Fruit fly (Drosophila melanogaster) whole organism, embryonic: ENCODE measurements around the gene lbl.

Experiments
- ATbp ChIP-seq: fragments of 200-800 bp; sonication (Bioruptor generic); optimal IDR thresholded peaks from 2 replicates; lab custom pipeline; 2017; ENCODE audit warnings: missing biosample characterization, mild to moderate bottlenecking, missing genetic modification characterization, missing genetic modification reagents
- Atf6 ChIP-seq: fragments of 200-800 bp; sonication (Bioruptor generic); IDR thresholded peaks from 2 replicates; pipeline ENCODE4 v1.3.6; 2022; ENCODE audit warnings: missing biosample characterization, missing genetic modification characterization
- CG11398 ChIP-seq: fragments of 200-800 bp; sonication (Bioruptor generic); optimal IDR thresholded peaks from 2 replicates; lab custom pipeline; 2016; ENCODE audit warnings: missing biosample characterization, missing genetic modification characterization
- CG12155 ChIP-seq: fragments of 200-800 bp; sonication (Bioruptor generic); optimal IDR thresholded peaks from 3 replicates; lab custom pipeline; 2016; ENCODE audit warnings: missing biosample characterization, missing genetic modification characterization
- CG12769 ChIP-seq: fragments of 200-800 bp; sonication (Bioruptor generic); optimal IDR thresholded peaks from 2 replicates; lab custom pipeline; 2019; ENCODE audit warnings: missing biosample characterization, mild to moderate bottlenecking, missing genetic modification characterization, moderate library complexity
- CG13287 ChIP-seq: fragments of 200-800 bp; sonication (Bioruptor generic); IDR thresholded peaks from 2 replicates; pipeline ENCODE4 v1.3.6; 2022; ENCODE audit warnings: missing biosample characterization, missing genetic modification characterization; ENCODE audit not compliant: partially characterized antibody
- CG14860 ChIP-seq: fragments of 200-800 bp; sonication (Bioruptor generic); IDR thresholded peaks from 3 replicates; pipeline ENCODE4 v1.3.6; 2022; ENCODE audit warnings: missing biosample characterization, missing genetic modification characterization; ENCODE audit not compliant: partially characterized antibody
- CG15011 ChIP-seq: fragments of 200-800 bp; sonication (Bioruptor generic); optimal IDR thresholded peaks from 3 replicates; lab custom pipeline; 2018; ENCODE audit warnings: missing biosample characterization, mild to moderate bottlenecking, missing genetic modification characterization
- CG16815 ChIP-seq: fragments of 200-800 bp; sonication (Bioruptor generic); optimal IDR thresholded peaks from 3 replicates; lab custom pipeline; 2017; ENCODE audit warnings: missing biosample characterization, mild to moderate bottlenecking, missing genetic modification characterization
- CG17802 ChIP-seq: fragments of 200-800 bp; sonication (Bioruptor generic); optimal IDR thresholded peaks from 2 replicates; lab custom pipeline; 2018; ENCODE audit warnings: missing biosample characterization, mild to moderate bottlenecking, missing genetic modification characterization, moderate library complexity
- CG18011 ChIP-seq: fragments of 200-800 bp; sonication (Bioruptor generic); optimal IDR thresholded peaks from 2 replicates; lab custom pipeline; 2017; ENCODE audit warnings: missing biosample characterization, missing genetic modification characterization, mild to moderate bottlenecking, moderate library complexity, missing genotype
- CG2889 ChIP-seq: fragments of 200-800 bp; sonication (Bioruptor generic); IDR thresholded peaks from 3 replicates; pipeline ENCODE4 v1.3.6; 2022; ENCODE audit warnings: missing biosample characterization, missing genetic modification characterization
- CG6272 ChIP-seq: fragments of 200-800 bp; sonication (Bioruptor generic); IDR thresholded peaks from 2 replicates; pipeline ENCODE4 v1.3.6; 2022; ENCODE audit warnings: missing biosample characterization, missing genetic modification characterization
- CG6791 ChIP-seq: fragments of 200-800 bp; sonication (Bioruptor generic); IDR thresholded peaks from 3 replicates; pipeline ENCODE4 v1.3.6; 2022; ENCODE audit warnings: missing biosample characterization, missing genetic modification characterization; ENCODE audit not compliant: partially characterized antibody
- CG6813 ChIP-seq: fragments of 200-800 bp; sonication (Bioruptor generic); optimal IDR thresholded peaks from 2 replicates; lab custom pipeline; 2017; ENCODE audit warnings: missing biosample characterization, missing genetic modification characterization, mild to moderate bottlenecking, moderate library complexity, missing genetic modification reagents
- CG8388 ChIP-seq: fragments of 200-800 bp; sonication (Bioruptor generic); optimal IDR thresholded peaks from 2 replicates; lab custom pipeline; 2019; ENCODE audit warnings: missing biosample characterization, mild to moderate bottlenecking, missing genetic modification characterization, moderate library complexity
- CTCF ChIP-seq: fragments of 200-800 bp; sonication (Bioruptor generic); optimal IDR thresholded peaks from 2 replicates; lab custom pipeline; 2017; ENCODE audit warnings: missing biosample characterization, mild to moderate bottlenecking, missing genetic modification characterization, moderate library complexity
- Fer3 ChIP-seq: fragments of 200-800 bp; sonication (Bioruptor generic); optimal IDR thresholded peaks from 2 replicates; lab custom pipeline; 2018; ENCODE audit warnings: missing biosample characterization, mild to moderate bottlenecking, missing genetic modification characterization, moderate library complexity
- GATAe ChIP-seq: fragments of 200-800 bp; sonication (Bioruptor generic); conservative IDR thresholded peaks from 2 replicates; pipeline ENCODE4 v1.3.6; 2022; ENCODE audit warnings: missing biosample characterization, missing genetic modification characterization
- Gug ChIP-seq: fragments of 200-800 bp; sonication (Bioruptor generic); IDR thresholded peaks from 4 replicates; pipeline ENCODE4 v1.3.6; 2022; ENCODE audit warnings: missing biosample characterization, missing genetic modification characterization
- Hr3 ChIP-seq: fragments of 200-800 bp; sonication (Bioruptor generic); optimal IDR thresholded peaks from 3 replicates; lab custom pipeline; 2016; ENCODE audit warnings: missing biosample characterization, missing genetic modification characterization
- Lhr ChIP-seq: fragments of 200-800 bp; sonication (Bioruptor generic); optimal IDR thresholded peaks from 3 replicates; lab custom pipeline; 2017; ENCODE audit warnings: mild to moderate bottlenecking, missing biosample characterization, missing genetic modification reagents, missing genetic modification characterization
- Lpt ChIP-seq: fragments of >200 bp; optimal IDR thresholded peaks from 2 replicates; lab custom pipeline; 2018; ENCODE audit warnings: missing biosample characterization, missing genetic modification characterization
- Myb ChIP-seq: fragments of 200-800 bp; sonication (Bioruptor generic); optimal IDR thresholded peaks from 2 replicates; lab custom pipeline; 2016; ENCODE audit warnings: missing biosample characterization, missing genetic modification characterization
- Neu2 ChIP-seq: fragments of 200-800 bp; sonication (Bioruptor generic); optimal IDR thresholded peaks from 3 replicates; lab custom pipeline; 2016; ENCODE audit warnings: missing biosample characterization, missing genetic modification characterization, borderline replicate concordance
- NfI ChIP-seq: fragments of 200-800 bp; sonication (Bioruptor generic); optimal IDR thresholded peaks from 3 replicates; lab custom pipeline; 2018; ENCODE audit warnings: missing biosample characterization, mild to moderate bottlenecking, missing genetic modification characterization, moderate library complexity
- Optix ChIP-seq: fragments of 200-800 bp; sonication (Bioruptor generic); IDR thresholded peaks from 3 replicates; pipeline ENCODE4 v1.3.6; 2022; ENCODE audit warnings: missing biosample characterization, missing genetic modification characterization
- Scr ChIP-seq: fragments of 200-800 bp; sonication (Bioruptor generic); IDR thresholded peaks from 2 replicates; pipeline ENCODE4 v1.3.6; 2022; ENCODE audit warnings: missing biosample characterization, missing genetic modification characterization; ENCODE audit not compliant: partially characterized antibody
- Sry-β ChIP-seq: fragments of 200-800 bp; sonication (Bioruptor generic); optimal IDR thresholded peaks from 2 replicates; lab custom pipeline; 2018; ENCODE audit warnings: missing biosample characterization, mild to moderate bottlenecking, missing genetic modification characterization, moderate library complexity
- Xrp1 ChIP-seq: fragments of 200-800 bp; sonication (Bioruptor generic); IDR thresholded peaks from 2 replicates; pipeline ENCODE4 v1.3.6; 2022; ENCODE audit warnings: missing biosample characterization, missing genetic modification characterization
- ara ChIP-seq: fragments of 200-800 bp; sonication (Bioruptor generic); IDR thresholded peaks from 2 replicates; pipeline ENCODE4 v1.3.6; 2022; ENCODE audit warnings: missing biosample characterization, missing genetic modification characterization
- ash1 ChIP-seq: fragments of 200-800 bp; sonication (Bioruptor generic); optimal IDR thresholded peaks from 2 replicates; lab custom pipeline; 2018; ENCODE audit warnings: missing biosample characterization, mild to moderate bottlenecking, missing genetic modification characterization
- bbx ChIP-seq: fragments of 200-800 bp; sonication (Bioruptor generic); IDR thresholded peaks from 2 replicates; pipeline ENCODE4 v1.3.6; 2022; ENCODE audit warnings: missing biosample characterization, missing genetic modification characterization; ENCODE audit not compliant: partially characterized antibody
- br ChIP-seq: fragments of >200 bp; optimal IDR thresholded peaks from 2 replicates; lab custom pipeline; 2017
- cato ChIP-seq: fragments of 200-800 bp; sonication (Bioruptor generic); optimal IDR thresholded peaks from 2 replicates; lab custom pipeline; 2016; ENCODE audit warnings: missing biosample characterization, missing genetic modification characterization, borderline replicate concordance
- chif ChIP-seq, 2 experiments: fragments of 200-800 bp; sonication (Bioruptor generic); optimal IDR thresholded peaks; 3 replicates each; lab custom pipeline; 2016; ENCODE audit warnings: missing biosample characterization in 2 of 2, missing genetic modification characterization in 2 of 2
- cwo ChIP-seq: fragments of 200-800 bp; sonication (Bioruptor generic); optimal IDR thresholded peaks from 3 replicates; lab custom pipeline; 2017; ENCODE audit warnings: missing biosample characterization, missing genetic modification characterization, mild to moderate bottlenecking, moderate library complexity, missing genetic modification reagents
- dm ChIP-seq: fragments of 200-800 bp; sonication (Bioruptor generic); optimal IDR thresholded peaks from 3 replicates; lab custom pipeline; 2016; ENCODE audit warnings: missing biosample characterization, missing genetic modification characterization
- dmrt99B ChIP-seq: fragments of 200-800 bp; sonication (Bioruptor generic); optimal IDR thresholded peaks from 2 replicates; lab custom pipeline; 2018; ENCODE audit warnings: missing biosample characterization, mild to moderate bottlenecking, missing genetic modification characterization, moderate library complexity
- dysf ChIP-seq: fragments of 200-800 bp; sonication (Bioruptor generic); IDR thresholded peaks from 3 replicates; pipeline ENCODE4 v1.3.6; 2022; ENCODE audit warnings: missing biosample characterization, missing genetic modification characterization
- hb ChIP-seq: fragments of 200-800 bp; sonication (Bioruptor generic); IDR thresholded peaks from 3 replicates; pipeline ENCODE4 v1.3.6; 2022; ENCODE audit warnings: missing biosample characterization, missing genetic modification characterization; ENCODE audit not compliant: partially characterized antibody
- insv ChIP-seq, 2 experiments: fragments of 200-800 bp; sonication (Bioruptor generic); optimal IDR thresholded peaks; 3 replicates each; lab custom pipeline; 2016 to 2018; ENCODE audit warnings: missing biosample characterization in 2 of 2, missing genetic modification characterization in 2 of 2
- jing ChIP-seq: fragments of 200-800 bp; sonication (Bioruptor generic); optimal IDR thresholded peaks from 2 replicates; lab custom pipeline; 2018; ENCODE audit warnings: missing biosample characterization, mild to moderate bottlenecking, missing genetic modification characterization
- maf-S ChIP-seq: fragments of 200-800 bp; sonication (Bioruptor generic); optimal IDR thresholded peaks from 2 replicates; lab custom pipeline; 2016; ENCODE audit warnings: missing biosample characterization, missing genetic modification characterization
- pros ChIP-seq: fragments of 200-800 bp; sonication (Bioruptor generic); optimal IDR thresholded peaks from 3 replicates; lab custom pipeline; 2019; ENCODE audit warnings: missing biosample characterization, mild to moderate bottlenecking, missing genetic modification characterization, moderate library complexity
- ssp ChIP-seq: fragments of 200-800 bp; sonication (Bioruptor generic); IDR thresholded peaks from 2 replicates; pipeline ENCODE4 v1.3.6; 2022; ENCODE audit warnings: missing biosample characterization, missing genetic modification characterization
- vvl ChIP-seq: fragments of 200-800 bp; sonication (Bioruptor generic); IDR thresholded peaks from 2 replicates; pipeline ENCODE4 v1.3.6; 2022; ENCODE audit warnings: missing biosample characterization, missing genetic modification characterization
- wdn ChIP-seq: fragments of 200-800 bp; sonication (Bioruptor generic); IDR thresholded peaks from 2 replicates; pipeline ENCODE4 v1.3.6; 2022; ENCODE audit warnings: missing biosample characterization, missing genetic modification characterization
- zen ChIP-seq: fragments of 200-800 bp; sonication (Bioruptor generic); optimal IDR thresholded peaks from 3 replicates; lab custom pipeline; 2018; ENCODE audit warnings: missing biosample characterization, mild to moderate bottlenecking, missing genetic modification characterization, moderate library complexity
- zf30C ChIP-seq: fragments of 200-800 bp; sonication (Bioruptor generic); optimal IDR thresholded peaks from 3 replicates; lab custom pipeline; 2018; ENCODE audit warnings: missing biosample characterization, mild to moderate bottlenecking, missing genetic modification characterization

Gene lbl

dm6 chr3R:21365262-21365661 lies 68.7 kb downstream of the lbl start (continued):
- TF ChIP-seq Lpt: no peak
- TF ChIP-seq Xrp1 (GFP tag; lab: Robert Waterston, UW): peak; percentile 93
- TF ChIP-seq dmrt99B: no peak
- no peak for TF ChIP-seq hb (GFP tag; lab: Robert Waterston, UW)
- TF ChIP-seq CG6813 (GFP tag; lab: Kevin White, UChicago): peak; percentile 71
- peak; percentile 13 for TF ChIP-seq ash1
- TF ChIP-seq Hr3 (GFP tag; lab: Kevin White, UChicago): peak; percentile 98
- TF ChIP-seq ara (GFP tag; lab: Robert Waterston, UW): peak; percentile 83
- peak; percentile 95 for TF ChIP-seq Fer3
- TF ChIP-seq CG15011 (GFP tag; lab: Kevin White, UChicago): peak; percentile 90
- TF ChIP-seq CG6791: no peak
- peak; percentile 76 for TF ChIP-seq CG11398 (GFP tag; lab: Kevin White, UChicago)
- TF ChIP-seq CG13287: peak; percentile 37; the same call in 1 of the 2 replicates
- TF ChIP-seq CG16815 (GFP tag; lab: Kevin White, UChicago): peak; percentile 98
- no peak for TF ChIP-seq CG14860 (GFP tag; lab: Robert Waterston, UW)
- 0 out of 2 replicates have a peak, but pooled peaks have one; percentile 9 for TF ChIP-seq Scr (GFP tag; lab: Robert Waterston, UW)
- peak; percentile 81 for TF ChIP-seq Myb (GFP tag; lab: Kevin White, UChicago)
- TF ChIP-seq chif (GFP tag; optimal IDR thresholded peaks at IDR 0.05; lab: Kevin White, UChicago): peak; percentile 92 to 94
- TF ChIP-seq ATbp: peak; percentile 87
- TF ChIP-seq wdn (GFP tag; lab: Robert Waterston, UW): peak; percentile 90
- peak; percentile 93 for TF ChIP-seq cato (GFP tag; lab: Kevin White, UChicago)
- peak; percentile 86 for TF ChIP-seq zen (tag; lab: Kevin White, UChicago)
- TF ChIP-seq CG12769 (tag; lab: Kevin White, UChicago): no peak
- peak; percentile 52 for TF ChIP-seq CTCF (GFP tag; lab: Kevin White, UChicago)
- TF ChIP-seq cwo (GFP tag; lab: Kevin White, UChicago): peak; percentile 89
- TF ChIP-seq pros (GFP tag; lab: Kevin White, UChicago): peak; percentile 61
- TF ChIP-seq CG8388 (GFP tag; lab: Kevin White, UChicago): peak; percentile 90
- peak; percentile 74 for TF ChIP-seq CG17802 (tag; lab: Kevin White, UChicago)
- peak; percentile 96 for TF ChIP-seq NfI (GFP tag; lab: Kevin White, UChicago)
- peak; percentile 80; the same call in 2 of the 3 replicates for TF ChIP-seq Optix (GFP tag; lab: Robert Waterston, UW)
- TF ChIP-seq zf30C (GFP tag; lab: Kevin White, UChicago): peak; percentile 54
- TF ChIP-seq ssp (GFP tag; lab: Robert Waterston, UW): peak; percentile 88
- TF ChIP-seq maf-S (GFP tag; lab: Kevin White, UChicago): peak; percentile 91
- TF ChIP-seq Atf6 (GFP tag; lab: Robert Waterston, UW): peak; percentile 95
- TF ChIP-seq Neu2 (GFP tag; lab: Kevin White, UChicago): peak; percentile 49
- peak; percentile 97 for TF ChIP-seq dysf
- no peak for TF ChIP-seq br (lab: Kevin White, UChicago)
- peak; percentile 93 for TF ChIP-seq vvl
- TF ChIP-seq Sry-β (GFP tag; lab: Kevin White, UChicago): peak; percentile 68
- TF ChIP-seq CG12155: peak; percentile 96
- TF ChIP-seq dm (GFP tag; lab: Kevin White, UChicago): peak; percentile 92
- peak; percentile 82 for TF ChIP-seq CG18011 (GFP tag; lab: Kevin White, UChicago)
- TF ChIP-seq insv (GFP tag; optimal IDR thresholded peaks at IDR 0.05; lab: Kevin White, UChicago): peak in 1 of 2 experiments; percentile 80
- TF ChIP-seq Lhr (GFP tag; lab: Kevin White, UChicago): peak; percentile 74
- TF ChIP-seq GATAe (GFP tag; lab: Robert Waterston, UW): peak; percentile 82
- peak; percentile 95 for TF ChIP-seq CG6272 (GFP tag; lab: Robert Waterston, UW)
- TF ChIP-seq bbx (GFP tag; lab: Robert Waterston, UW): no peak
- peak; percentile 84 for TF ChIP-seq jing (GFP tag; lab: Kevin White, UChicago)
- peak; percentile 85 for TF ChIP-seq CG2889 (GFP tag; lab: Robert Waterston, UW)
- peak; percentile 98 for TF ChIP-seq Gug (GFP tag; lab: Robert Waterston, UW)
